Fruit fly (Drosophila melanogaster) whole organism, embryonic: ENCODE measurements around the gene Usp5.

ENCODE experiments used
- Awh ChIP-seq: fragments of 200-800 bp; sonication (Bioruptor generic); IDR thresholded peaks from 2 replicates; pipeline ENCODE4, ENCODE4 v1.3.6; 2022; ENCODE audit warnings: missing biosample characterization, missing genetic modification characterization
- BEAF-32 ChIP-seq: fragments of 200-800 bp; sonication (Bioruptor generic); optimal IDR thresholded peaks from 3 replicates; lab custom pipeline; 2017; ENCODE audit warnings: missing biosample characterization, missing genetic modification characterization, mild to moderate bottlenecking, moderate library complexity, missing genetic modification reagents
- Bgb ChIP-seq: fragments of 200-800 bp; sonication (Bioruptor generic); IDR thresholded peaks from 2 replicates; pipeline ENCODE4 v1.3.6; 2022; ENCODE audit warnings: missing biosample characterization, missing genetic modification characterization; ENCODE audit not compliant: partially characterized antibody
- CG10147 ChIP-seq: fragments of 200-800 bp; sonication (Bioruptor generic); optimal IDR thresholded peaks from 2 replicates; lab custom pipeline; 2019; ENCODE audit warnings: missing biosample characterization, mild to moderate bottlenecking, missing genetic modification characterization, moderate library complexity
- CG10209 ChIP-seq: fragments of 200-800 bp; sonication (Bioruptor generic); optimal IDR thresholded peaks from 3 replicates; lab custom pipeline; 2017; ENCODE audit warnings: missing biosample characterization, mild to moderate bottlenecking, missing genetic modification characterization, missing genetic modification reagents
- CG10321 ChIP-seq: fragments of 200-800 bp; sonication (Bioruptor generic); IDR thresholded peaks from 2 replicates; pipeline ENCODE4 v1.3.6; 2022; ENCODE audit warnings: missing biosample characterization, missing genetic modification characterization
- CG10366 ChIP-seq: fragments of 200-800 bp; sonication (Bioruptor generic); IDR thresholded peaks from 2 replicates; pipeline ENCODE4 v1.3.6; 2022; ENCODE audit warnings: missing biosample characterization, missing genetic modification characterization
- CG11247 ChIP-seq: fragments of 200-800 bp; sonication (Bioruptor generic); IDR thresholded peaks from 2 replicates; pipeline ENCODE4 v1.3.6; 2022; ENCODE audit warnings: missing biosample characterization, missing genetic modification characterization
- CG12071 ChIP-seq: fragments of 200-800 bp; sonication (Bioruptor generic); optimal IDR thresholded peaks from 3 replicates; lab custom pipeline; 2018; ENCODE audit warnings: missing biosample characterization, mild to moderate bottlenecking, missing genetic modification characterization
- CG12219 ChIP-seq: fragments of 200-800 bp; sonication (Bioruptor generic); optimal IDR thresholded peaks from 3 replicates; lab custom pipeline; 2018; ENCODE audit warnings: missing biosample characterization, mild to moderate bottlenecking, missing genetic modification characterization
- CG12391 ChIP-seq: fragments of 200-800 bp; sonication (Bioruptor generic); optimal IDR thresholded peaks from 3 replicates; lab custom pipeline; 2018; ENCODE audit warnings: missing biosample characterization, mild to moderate bottlenecking, missing genetic modification characterization, moderate library complexity
- CG13775 ChIP-seq: fragments of 200-800 bp; sonication (Bioruptor generic); optimal IDR thresholded peaks from 3 replicates; lab custom pipeline; 2017; ENCODE audit warnings: missing biosample characterization, mild to moderate bottlenecking, missing genetic modification characterization
- CG14050 ChIP-seq: fragments of 200-800 bp; sonication (Bioruptor generic); IDR thresholded peaks from 3 replicates; pipeline ENCODE4 v1.3.6; 2022; ENCODE audit warnings: missing biosample characterization, missing genetic modification characterization
- CG15073 ChIP-seq: fragments of 200-800 bp; sonication (Bioruptor generic); optimal IDR thresholded peaks from 2 replicates; lab custom pipeline; 2016; ENCODE audit warnings: missing biosample characterization, missing genetic modification characterization
- CG15696 ChIP-seq: fragments of 200-800 bp; sonication (Bioruptor generic); optimal IDR thresholded peaks from 2 replicates; lab custom pipeline; 2019; ENCODE audit warnings: missing biosample characterization, mild to moderate bottlenecking, missing genetic modification characterization, moderate library complexity
- CG1603 ChIP-seq: fragments of 200-800 bp; sonication (Bioruptor generic); optimal IDR thresholded peaks from 2 replicates; lab custom pipeline; 2019; ENCODE audit warnings: missing biosample characterization, mild to moderate bottlenecking, missing genetic modification characterization, moderate library complexity
- CG17186 ChIP-seq: fragments of 200-800 bp; sonication (Bioruptor generic); optimal IDR thresholded peaks from 3 replicates; lab custom pipeline; 2017; ENCODE audit warnings: missing biosample characterization, missing genetic modification reagents, missing genetic modification characterization
- CG17612 ChIP-seq: fragments of 200-800 bp; sonication (Bioruptor generic); IDR thresholded peaks from 2 replicates; pipeline ENCODE4 v1.3.6; 2022; ENCODE audit warnings: missing biosample characterization, missing genetic modification characterization
- CG18262 ChIP-seq: fragments of 200-800 bp; optimal IDR thresholded peaks from 3 replicates; lab custom pipeline; 2019; ENCODE audit warnings: missing biosample characterization, mild to moderate bottlenecking, missing genetic modification characterization, moderate library complexity
- CG31365 ChIP-seq: fragments of 200-800 bp; sonication (Bioruptor generic); optimal IDR thresholded peaks from 2 replicates; lab custom pipeline; 2018; ENCODE audit warnings: missing biosample characterization, mild to moderate bottlenecking, missing genetic modification characterization
- CG3281 ChIP-seq: fragments of 200-800 bp; sonication (Bioruptor generic); optimal IDR thresholded peaks from 3 replicates; lab custom pipeline; 2017; ENCODE audit warnings: missing biosample characterization, mild to moderate bottlenecking, missing genetic modification characterization
- CG4328 ChIP-seq: fragments of 200-800 bp; sonication (Bioruptor generic); optimal IDR thresholded peaks from 3 replicates; lab custom pipeline; 2017; ENCODE audit warnings: missing biosample characterization, missing genetic modification reagents, missing genetic modification characterization
- CG6175 ChIP-seq: fragments of 200-800 bp; sonication (Bioruptor generic); IDR thresholded peaks from 3 replicates; pipeline ENCODE4 v1.3.6; 2022; ENCODE audit warnings: missing biosample characterization, missing genetic modification characterization
- CG6654 ChIP-seq: fragments of 200-800 bp; sonication (Bioruptor generic); optimal IDR thresholded peaks from 2 replicates; lab custom pipeline; 2017; ENCODE audit warnings: missing biosample characterization, mild to moderate bottlenecking, missing genetic modification characterization
- CG8388 ChIP-seq: fragments of 200-800 bp; sonication (Bioruptor generic); optimal IDR thresholded peaks from 2 replicates; lab custom pipeline; 2019; ENCODE audit warnings: missing biosample characterization, mild to moderate bottlenecking, missing genetic modification characterization, moderate library complexity
- CG8944 ChIP-seq: fragments of 200-800 bp; sonication (Bioruptor generic); optimal IDR thresholded peaks from 3 replicates; lab custom pipeline; 2016; ENCODE audit warnings: missing biosample characterization, missing genetic modification characterization
- D19B ChIP-seq: fragments of 200-800 bp; sonication (Bioruptor generic); optimal IDR thresholded peaks from 2 replicates; lab custom pipeline; 2017; ENCODE audit warnings: missing biosample characterization, mild to moderate bottlenecking, missing genetic modification characterization
- Fer3 ChIP-seq: fragments of 200-800 bp; sonication (Bioruptor generic); optimal IDR thresholded peaks from 2 replicates; lab custom pipeline; 2018; ENCODE audit warnings: missing biosample characterization, mild to moderate bottlenecking, missing genetic modification characterization, moderate library complexity
- Gsc ChIP-seq: fragments of 200-800 bp; sonication (Bioruptor generic); IDR thresholded peaks from 2 replicates; pipeline ENCODE4 v1.3.6; 2022; ENCODE audit warnings: missing biosample characterization, missing genetic modification characterization
- NK7.1 ChIP-seq: fragments of 200-800 bp; sonication (Bioruptor generic); optimal IDR thresholded peaks from 3 replicates; lab custom pipeline; 2016; ENCODE audit warnings: missing biosample characterization, missing genetic modification characterization
- Trl ChIP-seq, 3 experiments: fragments of >200 bp in 2 of 3; fragments of 200-800 bp in 1 of 3; sonication (Bioruptor generic) in 1 of 3; optimal IDR thresholded peaks; 2 replicates in 1 of 3; 3 replicates in 2 of 3; lab custom pipeline; 2016 to 2017; ENCODE audit warnings: missing biosample characterization in 1 of 3, missing genetic modification characterization in 1 of 3
- ab ChIP-seq: fragments of 200-800 bp; sonication (Bioruptor generic); optimal IDR thresholded peaks from 2 replicates; lab custom pipeline; 2016; ENCODE audit warnings: missing biosample characterization, missing genetic modification characterization
- az2 ChIP-seq: fragments of 200-800 bp; sonication (Bioruptor generic); optimal IDR thresholded peaks from 3 replicates; lab custom pipeline; 2016; ENCODE audit warnings: missing biosample characterization, missing genetic modification characterization
- chif ChIP-seq, 2 experiments: fragments of 200-800 bp; sonication (Bioruptor generic); optimal IDR thresholded peaks; 3 replicates each; lab custom pipeline; 2016; ENCODE audit warnings: missing biosample characterization in 2 of 2, missing genetic modification characterization in 2 of 2
- ci ChIP-seq: fragments of 200-800 bp; sonication (Bioruptor generic); IDR thresholded peaks from 3 replicates; pipeline ENCODE4 v1.3.6; 2022; ENCODE audit warnings: missing biosample characterization, missing genetic modification characterization
- fd3F ChIP-seq: fragments of 200-800 bp; sonication (Bioruptor generic); optimal IDR thresholded peaks from 2 replicates; lab custom pipeline; 2018; ENCODE audit warnings: missing biosample characterization, mild to moderate bottlenecking, missing genetic modification characterization, moderate library complexity
- ftz-f1 ChIP-seq: fragments of 200-800 bp; sonication (Bioruptor generic); optimal IDR thresholded peaks from 2 replicates; lab custom pipeline; 2016; ENCODE audit warnings: missing biosample characterization, missing genetic modification characterization
- grau ChIP-seq: fragments of 200-800 bp; optimal IDR thresholded peaks from 3 replicates; lab custom pipeline; 2019; ENCODE audit warnings: missing biosample characterization, mild to moderate bottlenecking, missing genetic modification characterization, moderate library complexity
- her ChIP-seq: fragments of 200-800 bp; sonication (Bioruptor generic); optimal IDR thresholded peaks from 2 replicates; lab custom pipeline; 2016; ENCODE audit warnings: missing biosample characterization, missing genetic modification characterization
- ind ChIP-seq: fragments of 200-800 bp; sonication (Bioruptor generic); optimal IDR thresholded peaks from 3 replicates; lab custom pipeline; 2016; ENCODE audit warnings: missing biosample characterization, missing genetic modification characterization
- jing ChIP-seq: fragments of 200-800 bp; sonication (Bioruptor generic); optimal IDR thresholded peaks from 2 replicates; lab custom pipeline; 2018; ENCODE audit warnings: missing biosample characterization, mild to moderate bottlenecking, missing genetic modification characterization
- kni ChIP-seq: fragments of 200-800 bp; sonication (Bioruptor generic); optimal IDR thresholded peaks from 3 replicates; lab custom pipeline; 2017; ENCODE audit warnings: mild to moderate bottlenecking, missing biosample characterization, missing genetic modification reagents, missing genetic modification characterization
- mam ChIP-seq: fragments of 200-800 bp; sonication (Bioruptor generic); optimal IDR thresholded peaks from 3 replicates; lab custom pipeline; 2016; ENCODE audit warnings: missing biosample characterization, missing genetic modification characterization
- nerfin-1 ChIP-seq: fragments of 200-800 bp; sonication (Bioruptor generic); optimal IDR thresholded peaks from 3 replicates; lab custom pipeline; 2019; ENCODE audit warnings: missing biosample characterization, mild to moderate bottlenecking, missing genetic modification characterization, moderate library complexity
- p53 ChIP-seq: fragments of 200-800 bp; sonication (Bioruptor generic); optimal IDR thresholded peaks from 2 replicates; lab custom pipeline; 2016; ENCODE audit warnings: missing biosample characterization, missing genetic modification characterization
- pnt ChIP-seq: fragments of 200-800 bp; sonication (Bioruptor generic); optimal IDR thresholded peaks from 3 replicates; lab custom pipeline; 2016; ENCODE audit warnings: missing biosample characterization, missing genetic modification characterization
- pzg ChIP-seq: fragments of 200-800 bp; sonication (Bioruptor generic); optimal IDR thresholded peaks from 3 replicates; lab custom pipeline; 2018; ENCODE audit warnings: missing biosample characterization, mild to moderate bottlenecking, missing genetic modification characterization, moderate library complexity
- tio ChIP-seq: fragments of 200-800 bp; sonication (Bioruptor generic); optimal IDR thresholded peaks from 2 replicates; lab custom pipeline; 2017; ENCODE audit warnings: missing biosample characterization, missing genetic modification characterization, inconsistent platforms
- vvl ChIP-seq: fragments of 200-800 bp; sonication (Bioruptor generic); IDR thresholded peaks from 2 replicates; pipeline ENCODE4 v1.3.6; 2022; ENCODE audit warnings: missing biosample characterization, missing genetic modification characterization
- zen2 ChIP-seq: fragments of 200-800 bp; sonication (Bioruptor generic); IDR thresholded peaks from 3 replicates; pipeline ENCODE4 v1.3.6; 2022; ENCODE audit warnings: missing biosample characterization, missing genetic modification characterization; ENCODE audit not compliant: partially characterized antibody

Usp5 gene

DNA sequence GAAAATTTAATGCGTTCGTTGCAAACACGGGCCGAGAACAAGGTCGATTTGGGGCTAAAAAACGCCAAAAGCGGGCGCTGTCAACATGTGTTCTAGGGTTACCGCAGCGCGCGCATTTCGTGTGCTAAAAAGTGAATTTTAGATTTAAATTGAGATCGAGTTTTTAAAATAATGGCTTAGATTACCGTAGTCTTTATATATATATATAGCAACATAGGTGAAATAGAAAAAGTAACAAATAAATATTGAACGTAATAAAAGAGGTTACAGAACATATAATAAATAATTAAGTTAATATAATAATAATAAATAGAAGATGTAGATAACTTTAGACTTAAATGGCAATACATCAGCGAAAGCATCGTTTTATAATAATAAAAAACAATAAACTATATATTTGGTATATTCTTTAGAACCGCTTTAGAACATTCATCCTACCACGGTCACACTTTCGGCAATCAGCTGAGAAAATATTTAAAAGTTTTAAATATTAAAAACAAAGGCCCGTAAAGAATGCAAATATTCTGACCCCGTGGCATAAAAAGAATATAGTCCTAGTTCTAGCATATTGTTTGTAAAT, 4.7 kb downstream of the Usp5 start, which contains the start of the genes CG11537 and Alg2 (continued):
- TF ChIP-seq CG10209 (GFP tag; lab: Kevin White, UChicago) = peak; percentile 34
- no peak for TF ChIP-seq fd3F (GFP tag; lab: Kevin White, UChicago)
- no peak for TF ChIP-seq jing (GFP tag; lab: Kevin White, UChicago)
- no peak for TF ChIP-seq zen2 (GFP tag; lab: Robert Waterston, UW)
- TF ChIP-seq CG15073 (GFP tag; lab: Kevin White, UChicago) = no peak
- TF ChIP-seq pzg (GFP tag; lab: Kevin White, UChicago) = peak; percentile 42
- TF ChIP-seq CG17186 = peak; percentile 24
- TF ChIP-seq CG11247 (GFP tag; lab: Robert Waterston, UW) = peak; percentile 36; the same call in 1 of the 2 replicates
- TF ChIP-seq ci (GFP tag; lab: Robert Waterston, UW) = no peak
- peak; percentile 44 for TF ChIP-seq grau (tag; lab: Kevin White, UChicago)
- TF ChIP-seq Fer3 (tag; lab: Kevin White, UChicago) = peak; percentile 34
- TF ChIP-seq CG12391 (tag; lab: Kevin White, UChicago) = peak; percentile 47
- TF ChIP-seq CG12071 (GFP tag; lab: Kevin White, UChicago) = no peak
- peak; percentile 17 for TF ChIP-seq CG8388 (GFP tag; lab: Kevin White, UChicago)
- TF ChIP-seq p53 (GFP tag; lab: Kevin White, UChicago) = no peak
- TF ChIP-seq CG13775 (GFP tag; lab: Kevin White, UChicago) = peak; percentile 25
- no peak for TF ChIP-seq CG31365 (tag; lab: Kevin White, UChicago)
- no peak for TF ChIP-seq chif (GFP tag; optimal IDR thresholded peaks at IDR 0.05; lab: Kevin White, UChicago)
- TF ChIP-seq ind = no peak
- TF ChIP-seq CG3281 = no peak
- TF ChIP-seq CG14050 (GFP tag; lab: Robert Waterston, UW) = no peak
- peak; percentile 45 for TF ChIP-seq CG18262 (tag; lab: Kevin White, UChicago)
- no peak for TF ChIP-seq CG10321 (GFP tag; lab: Robert Waterston, UW)
- no peak for TF ChIP-seq CG6175 (GFP tag; lab: Robert Waterston, UW)
- TF ChIP-seq Bgb (GFP tag; lab: Robert Waterston, UW) = no peak
- TF ChIP-seq Gsc (GFP tag; lab: Robert Waterston, UW) = no peak
- no peak for TF ChIP-seq D19B (GFP tag; lab: Kevin White, UChicago)
- TF ChIP-seq ab (GFP tag; lab: Kevin White, UChicago) = no peak
- TF ChIP-seq CG15696 (tag; lab: Kevin White, UChicago) = peak; percentile 0
- no peak for TF ChIP-seq CG12219
- TF ChIP-seq CG1603 (tag; lab: Kevin White, UChicago) = peak; percentile 28
- TF ChIP-seq ftz-f1 (GFP tag; lab: Kevin White, UChicago) = no peak
- no peak for TF ChIP-seq NK7.1 (GFP tag; lab: Kevin White, UChicago)
- TF ChIP-seq CG6654 (GFP tag; lab: Kevin White, UChicago) = no peak
- no peak for TF ChIP-seq kni (GFP tag; lab: Kevin White, UChicago)
- no peak for TF ChIP-seq CG4328 (GFP tag; lab: Kevin White, UChicago)
- TF ChIP-seq CG10366 (GFP tag; lab: Robert Waterston, UW) = peak; percentile 29
- TF ChIP-seq CG10147 = no peak
- TF ChIP-seq mam (GFP tag; lab: Kevin White, UChicago) = peak; percentile 15
- no peak for TF ChIP-seq vvl (GFP tag; lab: Robert Waterston, UW)
- no peak for TF ChIP-seq CG8944 (GFP tag; lab: Kevin White, UChicago)
- TF ChIP-seq az2 (GFP tag; lab: Kevin White, UChicago) = peak; percentile 13
- TF ChIP-seq Trl (optimal IDR thresholded peaks at IDR 0.05; lab: Kevin White, UChicago) = no peak
- no peak for TF ChIP-seq Trl (GFP tag; optimal IDR thresholded peaks at IDR 0.05; lab: Kevin White, UChicago)
- TF ChIP-seq tio (GFP tag; lab: Kevin White, UChicago) = no peak
- TF ChIP-seq nerfin-1 = no peak
- no peak for TF ChIP-seq CG17612 (GFP tag; lab: Robert Waterston, UW)
- no peak for TF ChIP-seq pnt
- TF ChIP-seq BEAF-32 = peak; percentile 22
- TF ChIP-seq Awh = no peak
- TF ChIP-seq her (GFP tag; lab: Kevin White, UChicago) = no peak
